Worm (Caenorhabditis elegans): ENCODE results near the gene pqn-79.

DNA sequence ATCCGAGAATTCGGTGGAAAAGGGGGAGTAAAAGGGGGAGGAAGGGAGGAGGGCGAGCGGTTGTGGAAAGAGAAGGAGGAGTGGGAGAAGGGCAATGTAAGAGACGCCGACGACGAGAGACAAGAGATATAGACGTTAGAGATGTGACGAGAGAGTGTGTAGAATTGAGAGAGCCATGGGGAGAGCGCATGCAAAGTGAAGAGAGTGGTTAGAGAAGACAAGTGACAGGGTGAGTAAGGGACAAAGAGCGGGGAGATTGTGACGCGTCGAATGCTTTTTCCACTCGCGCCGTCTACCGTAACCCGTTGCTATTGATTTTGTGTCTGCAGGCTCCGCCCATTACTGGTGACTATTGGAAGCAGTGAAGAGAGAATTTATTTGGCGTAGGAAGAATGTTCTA, 24.6 kb upstream of the pqn-79 start:
- TF ChIP-seq nhr-12 (tag; optimal IDR thresholded peaks at IDR 0.05) (no peak), snpc-4 (tag; optimal IDR thresholded peaks at IDR 0.05) (peak; percentile 90), aly-2 (tag; optimal IDR thresholded peaks at IDR 0.05) (peak; percentile 94), vab-15 (tag; optimal IDR thresholded peaks at IDR 0.05) (peak; percentile 77), fos-1 (tag; optimal IDR thresholded peaks at IDR 0.05) (peak; percentile 90), nhr-237 (tag; optimal IDR thresholded peaks at IDR 0.05) (peak; percentile 18)
